Fruit fly (Drosophila melanogaster) whole organism, embryonic: Measurements from ENCODE around the gene CG5435.

Source experiments
- Atf3 ChIP-seq: fragments of 200-800 bp; sonication (Bioruptor generic); optimal IDR thresholded peaks from 3 replicates; lab custom pipeline; 2016; ENCODE audit warnings: missing biosample characterization, missing genetic modification characterization
- B-H2 ChIP-seq: fragments of 200-800 bp; sonication (Bioruptor generic); optimal IDR thresholded peaks from 2 replicates; lab custom pipeline; 2018; ENCODE audit warnings: missing biosample characterization, mild to moderate bottlenecking, missing genetic modification characterization
- BEAF-32 ChIP-seq: fragments of 200-800 bp; sonication (Bioruptor generic); optimal IDR thresholded peaks from 3 replicates; lab custom pipeline; 2017; ENCODE audit warnings: missing biosample characterization, missing genetic modification characterization, mild to moderate bottlenecking, moderate library complexity, missing genetic modification reagents
- BtbVII ChIP-seq: fragments of 200-800 bp; sonication (Bioruptor generic); optimal IDR thresholded peaks from 3 replicates; lab custom pipeline; 2017; ENCODE audit warnings: missing biosample characterization, mild to moderate bottlenecking, missing genetic modification characterization
- CG10267 ChIP-seq: fragments of 200-800 bp; sonication (Bioruptor generic); optimal IDR thresholded peaks from 2 replicates; lab custom pipeline; 2018; ENCODE audit warnings: missing biosample characterization, mild to moderate bottlenecking, missing genetic modification characterization, moderate library complexity
- CG12942 ChIP-seq: fragments of 200-800 bp; sonication (Bioruptor generic); optimal IDR thresholded peaks from 3 replicates; lab custom pipeline; 2016; ENCODE audit warnings: missing biosample characterization, missing genetic modification characterization
- CG13775 ChIP-seq: fragments of 200-800 bp; sonication (Bioruptor generic); optimal IDR thresholded peaks from 3 replicates; lab custom pipeline; 2017; ENCODE audit warnings: missing biosample characterization, mild to moderate bottlenecking, missing genetic modification characterization
- CG14965 ChIP-seq: fragments of 200-800 bp; sonication (Bioruptor generic); optimal IDR thresholded peaks from 2 replicates; lab custom pipeline; 2016; ENCODE audit warnings: missing biosample characterization, missing genetic modification characterization, borderline replicate concordance
- CG1647 ChIP-seq: fragments of 200-800 bp; sonication (Bioruptor generic); optimal IDR thresholded peaks from 3 replicates; lab custom pipeline; 2016; ENCODE audit warnings: missing biosample characterization, missing genetic modification characterization
- CG17568 ChIP-seq: fragments of 200-800 bp; sonication (Bioruptor generic); optimal IDR thresholded peaks from 2 replicates; lab custom pipeline; 2018; ENCODE audit warnings: missing biosample characterization, mild to moderate bottlenecking, missing genetic modification characterization, moderate library complexity
- CG17802 ChIP-seq: fragments of 200-800 bp; sonication (Bioruptor generic); optimal IDR thresholded peaks from 2 replicates; lab custom pipeline; 2018; ENCODE audit warnings: missing biosample characterization, mild to moderate bottlenecking, missing genetic modification characterization, moderate library complexity
- CG2889 ChIP-seq: fragments of 200-800 bp; sonication (Bioruptor generic); IDR thresholded peaks from 3 replicates; pipeline ENCODE4 v1.3.6; 2022; ENCODE audit warnings: missing biosample characterization, missing genetic modification characterization
- CG32772 ChIP-seq: fragments of 200-800 bp; sonication (Bioruptor generic); IDR thresholded peaks from 2 replicates; pipeline ENCODE4 v1.3.6; 2022; ENCODE audit warnings: missing biosample characterization, missing genetic modification characterization
- CG4854 ChIP-seq: fragments of 200-800 bp; sonication (Bioruptor generic); optimal IDR thresholded peaks from 2 replicates; lab custom pipeline; 2016; ENCODE audit warnings: missing biosample characterization, missing genetic modification characterization, inconsistent platforms
- CG6765 ChIP-seq: fragments of 200-800 bp; sonication (Bioruptor generic); optimal IDR thresholded peaks from 3 replicates; lab custom pipeline; 2017; ENCODE audit warnings: missing biosample characterization, mild to moderate bottlenecking, missing genetic modification characterization
- CG6813 ChIP-seq: fragments of 200-800 bp; sonication (Bioruptor generic); optimal IDR thresholded peaks from 2 replicates; lab custom pipeline; 2017; ENCODE audit warnings: missing biosample characterization, missing genetic modification characterization, mild to moderate bottlenecking, moderate library complexity, missing genetic modification reagents
- CG8478 ChIP-seq: fragments of >200 bp; optimal IDR thresholded peaks from 2 replicates; lab custom pipeline; 2018
- CG9817 ChIP-seq: fragments of 200-800 bp; sonication (Bioruptor generic); optimal IDR thresholded peaks from 2 replicates; lab custom pipeline; 2018; ENCODE audit warnings: missing biosample characterization, mild to moderate bottlenecking, missing genetic modification characterization, moderate library complexity
- CHES-1-like ChIP-seq: fragments of 200-800 bp; sonication (Bioruptor generic); optimal IDR thresholded peaks from 2 replicates; lab custom pipeline; 2016; ENCODE audit warnings: missing biosample characterization, missing genetic modification characterization
- CoRest ChIP-seq: fragments of 200-800 bp; sonication (Bioruptor generic); optimal IDR thresholded peaks from 3 replicates; lab custom pipeline; 2018; ENCODE audit warnings: missing biosample characterization, mild to moderate bottlenecking, missing genetic modification characterization, moderate library complexity
- Dip2 ChIP-seq: fragments of 200-800 bp; sonication (Bioruptor generic); IDR thresholded peaks from 2 replicates; pipeline ENCODE4 v1.3.6; 2022; ENCODE audit warnings: missing biosample characterization, missing genetic modification characterization
- Ets65A ChIP-seq: fragments of 200-800 bp; sonication (Bioruptor generic); peaks from one replicate; lab custom pipeline; 2016; ENCODE audit warnings: missing biosample characterization, missing genetic modification characterization
- HLH54F ChIP-seq: fragments of 200-800 bp; sonication (Bioruptor generic); optimal IDR thresholded peaks from 3 replicates; lab custom pipeline; 2016; ENCODE audit warnings: missing biosample characterization, missing genetic modification characterization
- HLHmδ ChIP-seq: fragments of 200-800 bp; sonication (Bioruptor generic); optimal IDR thresholded peaks from 2 replicates; lab custom pipeline; 2018; ENCODE audit warnings: missing biosample characterization, mild to moderate bottlenecking, missing genetic modification characterization, moderate library complexity
- Hey ChIP-seq: fragments of 200-800 bp; sonication (Bioruptor generic); optimal IDR thresholded peaks from 3 replicates; lab custom pipeline; 2018; ENCODE audit warnings: missing biosample characterization, mild to moderate bottlenecking, missing genetic modification characterization
- Hr39 ChIP-seq: fragments of >200 bp; optimal IDR thresholded peaks from 2 replicates; lab custom pipeline; 2017
- Hr78 ChIP-seq, 2 experiments: fragments of 200-800 bp in 1 of 2; fragments of >200 bp in 1 of 2; sonication (Bioruptor generic) in 1 of 2; optimal IDR thresholded peaks; 2 replicates each; lab custom pipeline; 2017 to 2019; ENCODE audit warnings: missing biosample characterization in 2 of 2, missing genetic modification characterization in 2 of 2, mild to moderate bottlenecking in 1 of 2, moderate library complexity in 1 of 2
- Hsf ChIP-seq: fragments of 200-800 bp; sonication (Bioruptor generic); optimal IDR thresholded peaks from 3 replicates; lab custom pipeline; 2016; ENCODE audit warnings: missing biosample characterization, missing genetic modification characterization
- Mrtf ChIP-seq: fragments of 200-800 bp; sonication (Bioruptor generic); IDR thresholded peaks from 3 replicates; pipeline ENCODE4 v1.3.6; 2022; ENCODE audit warnings: missing biosample characterization, missing genetic modification characterization
- Nf-YA ChIP-seq: fragments of 200-800 bp; sonication (Bioruptor generic); IDR thresholded peaks from 2 replicates; pipeline ENCODE4 v1.3.6; 2022; ENCODE audit warnings: missing biosample characterization, missing genetic modification characterization
- Nf-YC ChIP-seq: fragments of 200-800 bp; optimal IDR thresholded peaks from 3 replicates; lab custom pipeline; 2019; ENCODE audit warnings: missing biosample characterization, mild to moderate bottlenecking, missing genetic modification characterization, moderate library complexity
- Oli ChIP-seq: fragments of 200-800 bp; sonication (Bioruptor generic); optimal IDR thresholded peaks from 2 replicates; lab custom pipeline; 2018; ENCODE audit warnings: missing biosample characterization, mild to moderate bottlenecking, missing genetic modification characterization, moderate library complexity
- Spps ChIP-seq: fragments of 200-800 bp; sonication (Bioruptor generic); optimal IDR thresholded peaks from 2 replicates; lab custom pipeline; 2018; ENCODE audit warnings: missing biosample characterization, mild to moderate bottlenecking, missing genetic modification characterization
- Vsx1 ChIP-seq: fragments of 200-800 bp; sonication (Bioruptor generic); optimal IDR thresholded peaks from 2 replicates; lab custom pipeline; 2017; ENCODE audit warnings: missing biosample characterization, mild to moderate bottlenecking, missing genetic modification characterization, missing genetic modification reagents
- Xbp1 ChIP-seq: fragments of 200-800 bp; sonication (Bioruptor generic); optimal IDR thresholded peaks from 3 replicates; lab custom pipeline; 2016; ENCODE audit warnings: missing biosample characterization, mild to moderate bottlenecking, missing genetic modification characterization
- abd-A ChIP-seq: fragments of 200-800 bp; sonication (Bioruptor generic); optimal IDR thresholded peaks from 3 replicates; lab custom pipeline; 2019; ENCODE audit warnings: missing biosample characterization, mild to moderate bottlenecking, missing genetic modification characterization, moderate library complexity
- ase ChIP-seq: fragments of 200-800 bp; sonication (Bioruptor generic); IDR thresholded peaks from 3 replicates; pipeline ENCODE4 v1.3.6; 2022; ENCODE audit warnings: missing biosample characterization, missing genetic modification characterization
- bbx ChIP-seq: fragments of 200-800 bp; sonication (Bioruptor generic); IDR thresholded peaks from 2 replicates; pipeline ENCODE4 v1.3.6; 2022; ENCODE audit warnings: missing biosample characterization, missing genetic modification characterization; ENCODE audit not compliant: partially characterized antibody
- cwo ChIP-seq: fragments of 200-800 bp; sonication (Bioruptor generic); optimal IDR thresholded peaks from 3 replicates; lab custom pipeline; 2017; ENCODE audit warnings: missing biosample characterization, missing genetic modification characterization, mild to moderate bottlenecking, moderate library complexity, missing genetic modification reagents
- ewg ChIP-seq: fragments of 200-800 bp; sonication (Bioruptor generic); optimal IDR thresholded peaks from 3 replicates; lab custom pipeline; 2017; ENCODE audit warnings: mild to moderate bottlenecking, missing biosample characterization, missing genetic modification reagents, missing genetic modification characterization
- ftz-f1 ChIP-seq: fragments of 200-800 bp; sonication (Bioruptor generic); optimal IDR thresholded peaks from 2 replicates; lab custom pipeline; 2016; ENCODE audit warnings: missing biosample characterization, missing genetic modification characterization
- her ChIP-seq: fragments of 200-800 bp; sonication (Bioruptor generic); optimal IDR thresholded peaks from 2 replicates; lab custom pipeline; 2016; ENCODE audit warnings: missing biosample characterization, missing genetic modification characterization
- insv ChIP-seq, 2 experiments: fragments of 200-800 bp; sonication (Bioruptor generic); optimal IDR thresholded peaks; 3 replicates each; lab custom pipeline; 2016 to 2018; ENCODE audit warnings: missing biosample characterization in 2 of 2, missing genetic modification characterization in 2 of 2
- klu ChIP-seq: fragments of 200-800 bp; sonication (Bioruptor generic); IDR thresholded peaks from 2 replicates; pipeline ENCODE4 v1.3.6; 2022; ENCODE audit warnings: missing biosample characterization, missing genetic modification characterization
- lab ChIP-seq: fragments of 200-800 bp; sonication (Bioruptor generic); optimal IDR thresholded peaks from 3 replicates; lab custom pipeline; 2017; ENCODE audit warnings: missing biosample characterization, missing genetic modification characterization, mild to moderate bottlenecking, moderate library complexity, missing genetic modification reagents
- maf-S ChIP-seq: fragments of 200-800 bp; sonication (Bioruptor generic); optimal IDR thresholded peaks from 2 replicates; lab custom pipeline; 2016; ENCODE audit warnings: missing biosample characterization, missing genetic modification characterization
- otp ChIP-seq: fragments of 200-800 bp; sonication (Bioruptor generic); IDR thresholded peaks from 3 replicates; pipeline ENCODE4, ENCODE4 v1.3.6; 2022; ENCODE audit warnings: missing biosample characterization, missing genetic modification characterization
- pho ChIP-seq: fragments of 200-800 bp; sonication (Bioruptor generic); optimal IDR thresholded peaks from 2 replicates; lab custom pipeline; 2016; ENCODE audit warnings: missing biosample characterization, missing genetic modification characterization
- shn ChIP-seq: fragments of 200-800 bp; sonication (Bioruptor generic); optimal IDR thresholded peaks from 3 replicates; lab custom pipeline; 2016; ENCODE audit warnings: missing biosample characterization, missing genetic modification characterization
- stwl ChIP-seq: fragments of 200-800 bp; sonication (Bioruptor generic); optimal IDR thresholded peaks from 3 replicates; lab custom pipeline; 2018; ENCODE audit warnings: missing biosample characterization, mild to moderate bottlenecking, missing genetic modification characterization, moderate library complexity
- tap ChIP-seq: fragments of 200-800 bp; optimal IDR thresholded peaks from 3 replicates; lab custom pipeline; 2019; ENCODE audit warnings: missing biosample characterization, mild to moderate bottlenecking, missing genetic modification characterization, moderate library complexity
- zf30C ChIP-seq: fragments of 200-800 bp; sonication (Bioruptor generic); optimal IDR thresholded peaks from 3 replicates; lab custom pipeline; 2018; ENCODE audit warnings: missing biosample characterization, mild to moderate bottlenecking, missing genetic modification characterization

The CG5435 gene

DNA sequence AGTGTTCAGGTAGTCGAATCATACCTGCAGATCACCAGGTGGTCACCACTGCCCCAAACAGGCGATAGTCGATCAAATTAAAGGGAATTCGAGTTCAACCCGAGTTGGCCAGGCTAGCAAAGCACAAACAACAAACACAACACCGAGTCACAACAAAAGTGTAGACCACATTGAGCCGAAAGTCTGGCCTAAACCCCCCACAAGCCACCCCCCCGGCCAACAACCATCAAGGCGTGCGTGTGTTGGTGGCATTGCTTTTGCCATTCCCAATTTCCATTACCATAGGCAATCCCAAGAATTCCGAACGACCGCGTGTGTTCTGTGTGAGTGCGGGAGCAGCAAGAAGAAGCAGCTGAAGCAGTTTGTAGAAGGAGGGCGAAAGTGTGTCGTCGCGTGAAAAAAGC, 3.8 kb upstream of the CG5435 start, which contains the start of gene SC35 (continued):
- TF ChIP-seq ewg (GFP tag; lab: Kevin White, UChicago) (no peak), CG6765 (GFP tag; lab: Kevin White, UChicago) (no peak), CG9817 (tag; lab: Kevin White, UChicago) (no peak), CG13775 (GFP tag; lab: Kevin White, UChicago) (no peak), Xbp1 (GFP tag; lab: Kevin White, UChicago) (no peak), ftz-f1 (GFP tag; lab: Kevin White, UChicago) (peak; percentile 50), Oli (no peak), otp (GFP tag; lab: Robert Waterston, UW) (0 out of 3 replicates have a peak, but pooled peaks have one; percentile 0), her (GFP tag; lab: Kevin White, UChicago) (peak; percentile 14), CG32772 (GFP tag; lab: Robert Waterston, UW) (no peak), BtbVII (GFP tag; lab: Kevin White, UChicago) (no peak), B-H2 (GFP tag; lab: Kevin White, UChicago) (no peak), Spps (tag; lab: Kevin White, UChicago) (no peak), bbx (GFP tag; lab: Robert Waterston, UW) (no peak), ase (no peak), CoRest (no peak), BEAF-32 (GFP tag; lab: Kevin White, UChicago) (peak; percentile 35), Nf-YC (tag; lab: Kevin White, UChicago) (no peak), cwo (GFP tag; lab: Kevin White, UChicago) (no peak), insv (GFP tag; optimal IDR thresholded peaks at IDR 0.05; lab: Kevin White, UChicago) (no peak), Hsf (no peak), CHES-1-like (GFP tag; lab: Kevin White, UChicago) (no peak), HLH54F (GFP tag; lab: Kevin White, UChicago) (no peak), CG8478 (lab: Kevin White, UChicago) (no peak), CG4854 (GFP tag; lab: Kevin White, UChicago) (no peak), zf30C (GFP tag; lab: Kevin White, UChicago) (no peak), CG14965 (GFP tag; lab: Kevin White, UChicago) (no peak), stwl (tag; lab: Kevin White, UChicago) (peak; percentile 4), shn (GFP tag; lab: Kevin White, UChicago) (no peak), klu (GFP tag; lab: Robert Waterston, UW) (no peak), lab (no peak), Hr39 (lab: Kevin White, UChicago) (no peak), Hr78 (GFP tag; optimal IDR thresholded peaks at IDR 0.05; lab: Kevin White, UChicago) (no peak), HLHmδ (GFP tag; lab: Kevin White, UChicago) (peak; percentile 57), maf-S (no peak), Vsx1 (GFP tag; lab: Kevin White, UChicago) (no peak), CG2889 (GFP tag; lab: Robert Waterston, UW) (no peak), Ets65A (GFP tag; lab: Kevin White, UChicago) (no peak), CG10267 (tag; lab: Kevin White, UChicago) (no peak), CG12942 (GFP tag; lab: Kevin White, UChicago) (no peak), abd-A (tag; lab: Kevin White, UChicago) (peak; percentile 41), CG1647 (GFP tag; lab: Kevin White, UChicago) (no peak), pho (GFP tag; lab: Kevin White, UChicago) (no peak), Dip2 (GFP tag; lab: Robert Waterston, UW) (no peak), tap (tag; lab: Kevin White, UChicago) (no peak), CG6813 (GFP tag; lab: Kevin White, UChicago) (peak; percentile 21), CG17568 (GFP tag; lab: Kevin White, UChicago) (no peak), Mrtf (GFP tag; lab: Robert Waterston, UW) (no peak), CG17802 (tag; lab: Kevin White, UChicago) (no peak), Atf3 (GFP tag; lab: Kevin White, UChicago) (no peak), Nf-YA (GFP tag; lab: Robert Waterston, UW) (no peak), Hey (tag; lab: Kevin White, UChicago) (no peak)
